Fruit fly (Drosophila melanogaster) whole organism, adult: Measurements from ENCODE around the gene CG10254.

Experiments
- CG12768 ChIP-seq: fragments of 200-800 bp; sonication (Bioruptor generic); optimal IDR thresholded peaks from 2 replicates; lab custom pipeline; 2017; ENCODE audit warnings: missing biosample characterization, missing genetic modification characterization, mild to moderate bottlenecking, moderate library complexity, missing genetic modification reagents
- CG14711 ChIP-seq: fragments of 200-800 bp; sonication (Bioruptor generic); optimal IDR thresholded peaks from 2 replicates; lab custom pipeline; 2018; ENCODE audit warnings: missing biosample characterization, mild to moderate bottlenecking, missing genetic modification characterization, moderate library complexity
- CG33017 ChIP-seq: fragments of 200-800 bp; sonication (Bioruptor generic); optimal IDR thresholded peaks from 2 replicates; lab custom pipeline; 2018; ENCODE audit warnings: missing biosample characterization, mild to moderate bottlenecking, missing genetic modification characterization, moderate library complexity
- Hr96 ChIP-seq: fragments of 200-800 bp; sonication (Bioruptor generic); optimal IDR thresholded peaks from 2 replicates; lab custom pipeline; 2016; ENCODE audit warnings: missing biosample characterization, missing genetic modification characterization
- Mnt ChIP-seq: fragments of 200-800 bp; sonication (Bioruptor generic); optimal IDR thresholded peaks from 2 replicates; lab custom pipeline; 2016; ENCODE audit warnings: missing biosample characterization, mild to moderate bottlenecking, missing genetic modification characterization
- cic ChIP-seq: fragments of 200-800 bp; sonication (Bioruptor generic); optimal IDR thresholded peaks from 2 replicates; lab custom pipeline; 2017; ENCODE audit warnings: missing biosample characterization, mild to moderate bottlenecking, missing genetic modification characterization, moderate library complexity
- ovo ChIP-seq: fragments of 200-800 bp; sonication (Bioruptor generic); optimal IDR thresholded peaks from 2 replicates; lab custom pipeline; 2016; ENCODE audit warnings: missing biosample characterization, missing genetic modification characterization
- tj ChIP-seq: fragments of 200-800 bp; sonication (Bioruptor generic); optimal IDR thresholded peaks from 3 replicates; lab custom pipeline; 2017; ENCODE audit warnings: missing biosample characterization, mild to moderate bottlenecking, missing genetic modification characterization, moderate library complexity

DNA sequence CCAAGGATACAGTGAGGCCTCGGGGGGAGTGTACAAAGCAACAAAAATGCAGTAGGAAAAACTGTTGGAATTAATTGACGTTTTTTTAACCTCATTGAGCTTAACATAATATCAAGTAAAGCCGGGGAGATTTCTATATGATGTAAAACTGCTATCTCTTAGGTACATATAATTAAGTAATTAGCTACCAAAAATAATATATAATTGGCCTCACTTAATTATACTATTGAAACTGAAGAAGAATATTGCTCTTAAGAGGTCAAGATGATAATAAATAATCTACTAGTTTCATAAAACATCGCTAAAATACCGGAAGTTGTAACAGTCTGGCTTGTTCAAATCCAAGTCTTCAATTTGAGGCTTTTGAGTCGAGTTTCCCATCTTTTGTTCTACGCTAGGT is 27.3 kb downstream of the CG10254 start:
- no peak for TF ChIP-seq cic (GFP tag; lab: Kevin White, UChicago)
- no peak for TF ChIP-seq CG33017 (tag; lab: Kevin White, UChicago)
- peak; percentile 39 for TF ChIP-seq CG12768 (GFP tag; lab: Kevin White, UChicago)
- no peak for TF ChIP-seq Hr96 (GFP tag; lab: Kevin White, UChicago)
- TF ChIP-seq tj (GFP tag; lab: Kevin White, UChicago) = no peak
- TF ChIP-seq Mnt (GFP tag; lab: Kevin White, UChicago) = no peak
- TF ChIP-seq ovo (GFP tag; lab: Kevin White, UChicago) = no peak
- TF ChIP-seq CG14711 (tag; lab: Kevin White, UChicago) = no peak
